Fruit fly (Drosophila melanogaster): ENCODE measurements around the gene CG42570.

CG42570 gene

dm6 chr3L:15708158-15708557 is 9.5 kb upstream of the CG42570 start:
- no peak for TF ChIP-seq CG9705 (GFP tag; optimal IDR thresholded peaks at IDR 0.05)
- TF ChIP-seq Mio (GFP tag; optimal IDR thresholded peaks at IDR 0.05) = no peak
- TF ChIP-seq sage (GFP tag; optimal IDR thresholded peaks at IDR 0.05) = no peak
- no peak for TF ChIP-seq usp (GFP tag; optimal IDR thresholded peaks at IDR 0.05)
- no peak for TF ChIP-seq Rel (GFP tag; optimal IDR thresholded peaks at IDR 0.05)
- no peak for TF ChIP-seq Rel (tag; optimal IDR thresholded peaks at IDR 0.05)
- TF ChIP-seq HLH106 (tag; optimal IDR thresholded peaks at IDR 0.05) = no peak

DNA sequence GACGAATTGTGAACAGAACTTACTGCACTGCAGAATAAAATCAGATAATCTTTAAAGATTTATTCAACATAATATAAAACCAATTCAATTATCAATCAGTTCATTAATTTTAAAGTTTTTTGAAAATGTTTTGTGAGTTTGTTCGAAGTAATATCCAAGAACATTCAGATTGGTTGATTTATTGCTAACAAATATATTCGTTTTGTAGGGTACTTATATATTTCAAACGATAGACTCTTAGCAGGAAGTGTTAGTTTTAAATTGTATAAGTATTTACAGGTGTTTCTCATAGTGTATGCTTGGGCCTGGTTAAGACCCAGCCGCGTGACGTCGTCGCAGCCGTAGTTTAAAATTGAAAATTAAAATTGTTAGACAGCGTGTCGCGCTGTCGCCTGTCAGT is 9.0 kb upstream of the CG42570 start:
- TF ChIP-seq lola (GFP tag; optimal IDR thresholded peaks at IDR 0.05) (no peak), Dfd (GFP tag; optimal IDR thresholded peaks at IDR 0.05) (no peak), GATAd (GFP tag; optimal IDR thresholded peaks at IDR 0.05) (no peak), brk (GFP tag; optimal IDR thresholded peaks at IDR 0.05) (no peak), tai (GFP tag; optimal IDR thresholded peaks at IDR 0.05) (no peak), pan (optimal IDR thresholded peaks at IDR 0.05) (no peak), sage (GFP tag; optimal IDR thresholded peaks at IDR 0.05) (no peak), Abd-B (GFP tag; optimal IDR thresholded peaks at IDR 0.05) (no peak), CG9705 (GFP tag; optimal IDR thresholded peaks at IDR 0.05) (no peak), OdsH (GFP tag; optimal IDR thresholded peaks at IDR 0.05) (no peak), Hr78 (GFP tag; optimal IDR thresholded peaks at IDR 0.05) (no peak), foxo (GFP tag; optimal IDR thresholded peaks at IDR 0.05) (no peak), Jra (GFP tag; optimal IDR thresholded peaks at IDR 0.05) (no peak), CrebA (GFP tag; optimal IDR thresholded peaks at IDR 0.05; ENCODE audit: borderline replicate concordance) (no peak), Vsx2 (GFP tag; optimal IDR thresholded peaks at IDR 0.05; ENCODE audit: partially characterized antibody) (no peak), dsf (GFP tag; optimal IDR thresholded peaks at IDR 0.05; ENCODE audit: borderline replicate concordance) (no peak), dl (GFP tag; optimal IDR thresholded peaks at IDR 0.05; ENCODE audit: insufficient read depth in 1 of 2, partially characterized antibody in 2 of 2) (no peak), sv (GFP tag; optimal IDR thresholded peaks at IDR 0.05) (no peak)

dm6 chr3L:15710125-15710524 is 7.5 kb upstream of the CG42570 start:
- TF ChIP-seq sv (GFP tag; optimal IDR thresholded peaks at IDR 0.05) (no peak), Sp1 (GFP tag; optimal IDR thresholded peaks at IDR 0.05) (no peak), usp (GFP tag; optimal IDR thresholded peaks at IDR 0.05) (no peak), Hr78 (GFP tag; optimal IDR thresholded peaks at IDR 0.05) (no peak), pan (optimal IDR thresholded peaks at IDR 0.05) (no peak), lola (GFP tag; optimal IDR thresholded peaks at IDR 0.05) (no peak), Rel (GFP tag; optimal IDR thresholded peaks at IDR 0.05) (no peak), Rel (tag; optimal IDR thresholded peaks at IDR 0.05) (no peak), rgr (GFP tag; optimal IDR thresholded peaks at IDR 0.05) (no peak)

- TF ChIP-seq dl (GFP tag; optimal IDR thresholded peaks at IDR 0.05; ENCODE audit: insufficient read depth in 1 of 2, partially characterized antibody in 2 of 2) (no peak), rgr (GFP tag; optimal IDR thresholded peaks at IDR 0.05) (no peak)
Measured at dm6 chr3L:15711164-15711563, 6.5 kb upstream of the CG42570 start.

- TF ChIP-seq usp (GFP tag; optimal IDR thresholded peaks at IDR 0.05) = no peak
- no peak for TF ChIP-seq Abd-B (GFP tag; optimal IDR thresholded peaks at IDR 0.05)
- no peak for TF ChIP-seq tai (GFP tag; optimal IDR thresholded peaks at IDR 0.05)
- TF ChIP-seq HLH106 (tag; optimal IDR thresholded peaks at IDR 0.05) = no peak
- no peak for TF ChIP-seq Jra (GFP tag; optimal IDR thresholded peaks at IDR 0.05)
- no peak for TF ChIP-seq Hr83 (GFP tag; optimal IDR thresholded peaks at IDR 0.05; ENCODE audit: poor library complexity, severe bottlenecking)
- TF ChIP-seq Mio (GFP tag; optimal IDR thresholded peaks at IDR 0.05) = no peak
- TF ChIP-seq woc (GFP tag; optimal IDR thresholded peaks at IDR 0.05) = no peak
- TF ChIP-seq N (GFP tag; optimal IDR thresholded peaks at IDR 0.05) = no peak
- TF ChIP-seq ey (GFP tag; optimal IDR thresholded peaks at IDR 0.05) = no peak
- TF ChIP-seq psq (GFP tag; optimal IDR thresholded peaks at IDR 0.05) = no peak
- TF ChIP-seq brk (GFP tag; optimal IDR thresholded peaks at IDR 0.05) = no peak
- TF ChIP-seq Rel (GFP tag; optimal IDR thresholded peaks at IDR 0.05) = no peak
- no peak for TF ChIP-seq Rel (tag; optimal IDR thresholded peaks at IDR 0.05)
- TF ChIP-seq dl (GFP tag; optimal IDR thresholded peaks at IDR 0.05; ENCODE audit: insufficient read depth in 1 of 2, partially characterized antibody in 2 of 2) = no peak
Measured at dm6 chr3L:15712063-15712462, 5.6 kb upstream of the CG42570 start.
